Worm (Caenorhabditis elegans): Measurements from ENCODE around the gene K02F6.8.

- TF ChIP-seq unc-62 (GFP tag; optimal IDR thresholded peaks at IDR 0.05) (no peak), mdl-1 (tag; optimal IDR thresholded peaks at IDR 0.05) (no peak), nhr-237 (tag; optimal IDR thresholded peaks at IDR 0.05) (no peak)
Measured at ce11 chrII:2526887-2527286, 8.0 kb downstream of the K02F6.8 start.

Measured in whole organism, L2 larva.